Fruit fly (Drosophila melanogaster) whole organism, embryonic: ENCODE results near the gene CG14695.

ENCODE experiments used
- B-H1 ChIP-seq: fragments of 200-800 bp; sonication (Bioruptor generic); IDR thresholded peaks from 3 replicates; pipeline ENCODE4 v1.3.6; 2022; ENCODE audit warnings: missing biosample characterization, missing genetic modification characterization
- BtbVII ChIP-seq: fragments of 200-800 bp; sonication (Bioruptor generic); optimal IDR thresholded peaks from 3 replicates; lab custom pipeline; 2017; ENCODE audit warnings: missing biosample characterization, mild to moderate bottlenecking, missing genetic modification characterization
- CG12236 ChIP-seq: fragments of 200-800 bp; sonication (Bioruptor generic); optimal IDR thresholded peaks from 2 replicates; lab custom pipeline; 2016; ENCODE audit warnings: missing biosample characterization, missing genetic modification characterization
- CG12769 ChIP-seq: fragments of 200-800 bp; sonication (Bioruptor generic); optimal IDR thresholded peaks from 2 replicates; lab custom pipeline; 2019; ENCODE audit warnings: missing biosample characterization, mild to moderate bottlenecking, missing genetic modification characterization, moderate library complexity
- CG15601 ChIP-seq: fragments of 200-800 bp; sonication (Bioruptor generic); optimal IDR thresholded peaks from 3 replicates; lab custom pipeline; 2019; ENCODE audit warnings: missing biosample characterization, mild to moderate bottlenecking, missing genetic modification characterization, moderate library complexity
- CG16779 ChIP-seq: fragments of 200-800 bp; sonication (Bioruptor generic); IDR thresholded peaks from 2 replicates; pipeline ENCODE4 v1.3.6; 2022; ENCODE audit warnings: missing biosample characterization, missing genetic modification characterization
- CG18476 ChIP-seq: fragments of 200-800 bp; sonication (Bioruptor generic); optimal IDR thresholded peaks from 2 replicates; lab custom pipeline; 2016; ENCODE audit warnings: missing biosample characterization, mild to moderate bottlenecking, missing genetic modification characterization
- CG30020 ChIP-seq: fragments of 200-800 bp; optimal IDR thresholded peaks from 2 replicates; lab custom pipeline; 2019; ENCODE audit warnings: missing biosample characterization, mild to moderate bottlenecking, missing genetic modification characterization, moderate library complexity
- CG30431 ChIP-seq: fragments of 200-800 bp; sonication (Bioruptor generic); optimal IDR thresholded peaks from 2 replicates; lab custom pipeline; 2017; ENCODE audit warnings: missing biosample characterization, missing genetic modification characterization
- CG32532 ChIP-seq: fragments of 200-800 bp; sonication (Bioruptor generic); IDR thresholded peaks from 2 replicates; pipeline ENCODE4 v1.3.6; 2022; ENCODE audit warnings: missing biosample characterization, missing genetic modification characterization
- CG4360 ChIP-seq: fragments of 200-800 bp; sonication (Bioruptor generic); IDR thresholded peaks from 2 replicates; pipeline ENCODE4 v1.3.6; 2022; ENCODE audit warnings: missing biosample characterization, missing genetic modification characterization
- CG43689 ChIP-seq: fragments of 200-800 bp; sonication (Bioruptor generic); IDR thresholded peaks from 2 replicates; pipeline ENCODE4 v1.3.6; 2022; ENCODE audit warnings: missing biosample characterization, missing genetic modification characterization
- CG4404 ChIP-seq: fragments of 200-800 bp; sonication (Bioruptor generic); IDR thresholded peaks from 2 replicates; pipeline ENCODE4 v1.3.6; 2022; ENCODE audit warnings: missing biosample characterization, missing genetic modification characterization
- CG5245 ChIP-seq: fragments of 200-800 bp; sonication (Bioruptor generic); optimal IDR thresholded peaks from 3 replicates; lab custom pipeline; 2016; ENCODE audit warnings: missing biosample characterization, missing genetic modification characterization
- CG7556 ChIP-seq: fragments of 200-800 bp; sonication (Bioruptor generic); optimal IDR thresholded peaks from 2 replicates; lab custom pipeline; 2017; ENCODE audit warnings: missing biosample characterization, mild to moderate bottlenecking, missing genetic modification characterization
- Camta ChIP-seq: fragments of 200-800 bp; sonication (Bioruptor generic); optimal IDR thresholded peaks from 2 replicates; lab custom pipeline; 2016; ENCODE audit warnings: missing biosample characterization, missing genetic modification characterization
- Fer2 ChIP-seq: fragments of 200-800 bp; sonication (Bioruptor generic); optimal IDR thresholded peaks from 2 replicates; lab custom pipeline; 2018; ENCODE audit warnings: missing biosample characterization, mild to moderate bottlenecking, missing genetic modification characterization, moderate library complexity
- H15 ChIP-seq: fragments of 200-800 bp; sonication (Bioruptor generic); IDR thresholded peaks from 3 replicates; pipeline ENCODE4 v1.3.6; 2022; ENCODE audit warnings: missing biosample characterization, missing genetic modification characterization
- H2.0 ChIP-seq: fragments of 200-800 bp; sonication (Bioruptor generic); IDR thresholded peaks from 2 replicates; pipeline ENCODE4 v1.3.6; 2022; ENCODE audit warnings: missing biosample characterization, missing genetic modification characterization
- Hr78 ChIP-seq, 2 experiments: fragments of 200-800 bp in 1 of 2; fragments of >200 bp in 1 of 2; sonication (Bioruptor generic) in 1 of 2; optimal IDR thresholded peaks; 2 replicates each; lab custom pipeline; 2017 to 2019; ENCODE audit warnings: missing biosample characterization in 2 of 2, missing genetic modification characterization in 2 of 2, mild to moderate bottlenecking in 1 of 2, moderate library complexity in 1 of 2
- Optix ChIP-seq: fragments of 200-800 bp; sonication (Bioruptor generic); IDR thresholded peaks from 3 replicates; pipeline ENCODE4 v1.3.6; 2022; ENCODE audit warnings: missing biosample characterization, missing genetic modification characterization
- Scr ChIP-seq: fragments of 200-800 bp; sonication (Bioruptor generic); IDR thresholded peaks from 2 replicates; pipeline ENCODE4 v1.3.6; 2022; ENCODE audit warnings: missing biosample characterization, missing genetic modification characterization; ENCODE audit not compliant: partially characterized antibody
- Usf ChIP-seq: fragments of 200-800 bp; sonication (Bioruptor generic); optimal IDR thresholded peaks from 2 replicates; lab custom pipeline; 2017; ENCODE audit warnings: missing genotype, missing biosample characterization, missing genetic modification characterization
- Xrp1 ChIP-seq: fragments of 200-800 bp; sonication (Bioruptor generic); IDR thresholded peaks from 2 replicates; pipeline ENCODE4 v1.3.6; 2022; ENCODE audit warnings: missing biosample characterization, missing genetic modification characterization
- YL-1 ChIP-seq: fragments of 200-800 bp; sonication (Bioruptor generic); optimal IDR thresholded peaks from 3 replicates; lab custom pipeline; 2017; ENCODE audit warnings: missing biosample characterization, mild to moderate bottlenecking, missing genetic modification characterization
- al ChIP-seq: fragments of 200-800 bp; sonication (Bioruptor generic); IDR thresholded peaks from 2 replicates; pipeline ENCODE4 v1.3.6; 2022; ENCODE audit warnings: missing biosample characterization, missing genetic modification characterization
- ara ChIP-seq: fragments of 200-800 bp; sonication (Bioruptor generic); IDR thresholded peaks from 2 replicates; pipeline ENCODE4 v1.3.6; 2022; ENCODE audit warnings: missing biosample characterization, missing genetic modification characterization
- ase ChIP-seq: fragments of 200-800 bp; sonication (Bioruptor generic); IDR thresholded peaks from 3 replicates; pipeline ENCODE4 v1.3.6; 2022; ENCODE audit warnings: missing biosample characterization, missing genetic modification characterization
- caup ChIP-seq: fragments of 200-800 bp; sonication (Bioruptor generic); optimal IDR thresholded peaks from 3 replicates; lab custom pipeline; 2017; ENCODE audit warnings: missing biosample characterization, mild to moderate bottlenecking, missing genetic modification characterization, moderate library complexity; ENCODE audit not compliant: severe bottlenecking
- chinmo ChIP-seq: fragments of 200-800 bp; sonication (Bioruptor generic); IDR thresholded peaks from 4 replicates; pipeline ENCODE4 v1.3.6; 2022; ENCODE audit warnings: missing biosample characterization, missing genetic modification characterization; ENCODE audit not compliant: partially characterized antibody
- croc ChIP-seq: fragments of 200-800 bp; sonication (Bioruptor generic); conservative IDR thresholded peaks from 3 replicates; pipeline ENCODE4 v1.3.6; 2022; ENCODE audit warnings: missing biosample characterization, missing genetic modification characterization
- fd96Cb ChIP-seq: fragments of 200-800 bp; sonication (Bioruptor generic); optimal IDR thresholded peaks from 2 replicates; lab custom pipeline; 2018; ENCODE audit warnings: missing biosample characterization, mild to moderate bottlenecking, missing genetic modification characterization, moderate library complexity
- fru ChIP-seq: fragments of >200 bp; optimal IDR thresholded peaks from 2 replicates; lab custom pipeline; 2017
- gem ChIP-seq: fragments of 200-800 bp; sonication (Bioruptor generic); optimal IDR thresholded peaks from 2 replicates; lab custom pipeline; 2019; ENCODE audit warnings: missing biosample characterization, mild to moderate bottlenecking, missing genetic modification characterization, moderate library complexity
- gsb-n ChIP-seq: fragments of 200-800 bp; sonication (Bioruptor generic); optimal IDR thresholded peaks from 3 replicates; lab custom pipeline; 2018; ENCODE audit warnings: missing biosample characterization, mild to moderate bottlenecking, missing genetic modification characterization
- hkb ChIP-seq, 2 experiments: fragments of 200-800 bp in 1 of 2; fragments of >200 bp in 1 of 2; sonication (Bioruptor generic) in 1 of 2; IDR thresholded peaks in 1 of 2; optimal IDR thresholded peaks in 1 of 2; 2 replicates each; pipeline versions ENCODE4 v1.3.6 to Lab custom; 2017 to 2022; ENCODE audit warnings: missing biosample characterization in 1 of 2, missing genetic modification characterization in 1 of 2
- lmd ChIP-seq: fragments of 200-800 bp; sonication (Bioruptor generic); IDR thresholded peaks from 2 replicates; pipeline ENCODE4 v1.3.6; 2022; ENCODE audit warnings: missing biosample characterization, missing genetic modification characterization
- mld ChIP-seq: fragments of 200-800 bp; sonication (Bioruptor generic); IDR thresholded peaks from 3 replicates; pipeline ENCODE4 v1.3.6; 2022; ENCODE audit warnings: missing biosample characterization, missing genetic modification characterization; ENCODE audit not compliant: partially characterized antibody
- oc ChIP-seq: fragments of 200-800 bp; sonication (Bioruptor generic); optimal IDR thresholded peaks from 2 replicates; lab custom pipeline; 2018; ENCODE audit warnings: missing biosample characterization, mild to moderate bottlenecking, missing genetic modification characterization, moderate library complexity
- pan ChIP-seq, 4 experiments: fragments of >200 bp in 3 of 4; fragments of 200-800 bp in 1 of 4; sonication (Bioruptor generic) in 1 of 4; optimal IDR thresholded peaks in 3 of 4; IDR thresholded peaks in 1 of 4; 2 replicates each; pipeline versions ENCODE4 v1.3.6 to Lab custom; 2017 to 2022; ENCODE audit warnings: missing biosample characterization in 2 of 4, missing genetic modification characterization in 2 of 4, mixed read lengths in 1 of 4
- pita ChIP-seq: fragments of 200-800 bp; sonication (Bioruptor generic); optimal IDR thresholded peaks from 2 replicates; lab custom pipeline; 2017; ENCODE audit warnings: missing biosample characterization, mild to moderate bottlenecking, missing genetic modification characterization
- prd ChIP-seq, 3 experiments: fragments of >200 bp in 2 of 3; fragments of 200-800 bp in 1 of 3; sonication (Bioruptor generic) in 1 of 3; optimal IDR thresholded peaks in 2 of 3; IDR thresholded peaks in 1 of 3; 2 replicates in 2 of 3; 3 replicates in 1 of 3; pipeline versions ENCODE4 v1.3.6 to Lab custom; 2017 to 2022; ENCODE audit warnings: missing biosample characterization in 1 of 3, missing genetic modification characterization in 1 of 3
- pum ChIP-seq: fragments of 200-800 bp; sonication (Bioruptor generic); optimal IDR thresholded peaks from 2 replicates; lab custom pipeline; 2016; ENCODE audit warnings: missing biosample characterization, missing genetic modification characterization
- row ChIP-seq: fragments of 200-800 bp; sonication (Bioruptor generic); IDR thresholded peaks from 3 replicates; pipeline ENCODE4 v1.3.6; 2022; ENCODE audit warnings: missing biosample characterization, missing genetic modification characterization
- sr ChIP-seq: fragments of 200-800 bp; sonication (Bioruptor generic); IDR thresholded peaks from 3 replicates; pipeline ENCODE4 v1.3.6; 2022; ENCODE audit warnings: missing biosample characterization, missing genetic modification characterization
- tap ChIP-seq: fragments of 200-800 bp; optimal IDR thresholded peaks from 3 replicates; lab custom pipeline; 2019; ENCODE audit warnings: missing biosample characterization, mild to moderate bottlenecking, missing genetic modification characterization, moderate library complexity
- unpg ChIP-seq: fragments of 200-800 bp; sonication (Bioruptor generic); optimal IDR thresholded peaks from 3 replicates; lab custom pipeline; 2018; ENCODE audit warnings: missing biosample characterization, mild to moderate bottlenecking, missing genetic modification characterization, moderate library complexity
- wor ChIP-seq: fragments of 200-800 bp; sonication (Bioruptor generic); IDR thresholded peaks from 2 replicates; pipeline ENCODE4 v1.3.6; 2022; ENCODE audit warnings: missing biosample characterization, missing genetic modification characterization

CG14695 gene

dm6 chr3R:10884031-10884677, 5.0 kb upstream of the CG14695 start (continued):
- TF ChIP-seq CG30431 (GFP tag; lab: Kevin White, UChicago), result no peak
- peak; percentile 82 for TF ChIP-seq CG16779 (GFP tag; lab: Robert Waterston, UW)
- peak; percentile 46 for TF ChIP-seq Fer2 (tag; lab: Kevin White, UChicago)
- TF ChIP-seq H15 (GFP tag; lab: Robert Waterston, UW), result peak; percentile 83
- TF ChIP-seq caup, result peak; percentile 89
- no peak for TF ChIP-seq fru (lab: Kevin White, UChicago)
- no peak for TF ChIP-seq Usf (GFP tag; lab: Kevin White, UChicago)
- no peak for TF ChIP-seq hkb (optimal IDR thresholded peaks at IDR 0.05; lab: Kevin White, UChicago)
- peak; percentile 91 for TF ChIP-seq hkb (GFP tag; IDR thresholded peaks at IDR 0.05; lab: Robert Waterston, UW)
- no peak for TF ChIP-seq CG12236
- no peak for TF ChIP-seq prd (optimal IDR thresholded peaks at IDR 0.05; lab: Kevin White, UChicago)
- TF ChIP-seq prd (GFP tag; IDR thresholded peaks at IDR 0.05; lab: Robert Waterston, UW), result peak; percentile 88
- no peak for TF ChIP-seq pan (optimal IDR thresholded peaks at IDR 0.05; lab: Kevin White, UChicago)
- peak in 1 of 2 experiments; percentile 84 for TF ChIP-seq pan (GFP tag; optimal IDR thresholded peaks at IDR 0.05 in 1 of 2, IDR thresholded peaks at IDR 0.05 in 1 of 2)
- no peak for TF ChIP-seq CG4360
- peak; percentile 60 for TF ChIP-seq CG43689 (GFP tag; lab: Robert Waterston, UW)
- no peak for TF ChIP-seq gsb-n
- TF ChIP-seq unpg (GFP tag; lab: Kevin White, UChicago), result peak; percentile 77
- TF ChIP-seq al, result peak; percentile 82
- TF ChIP-seq CG12769, result peak; percentile 64
- TF ChIP-seq pita (GFP tag; lab: Kevin White, UChicago), result no peak
- no peak for TF ChIP-seq mld (GFP tag; lab: Robert Waterston, UW)
- no peak for TF ChIP-seq oc
- no peak for TF ChIP-seq CG15601 (tag; lab: Kevin White, UChicago)
- TF ChIP-seq CG4404, result peak; percentile 41
- TF ChIP-seq chinmo, result 0 out of 4 replicates have a peak, but pooled peaks have one; percentile 54
- 0 out of 3 replicates have a peak, but pooled peaks have one; percentile 12 for TF ChIP-seq sr (GFP tag; lab: Robert Waterston, UW)
- peak; percentile 70 for TF ChIP-seq H2.0 (GFP tag; lab: Robert Waterston, UW)
- TF ChIP-seq YL-1 (GFP tag; lab: Kevin White, UChicago), result no peak
- TF ChIP-seq B-H1 (GFP tag; lab: Robert Waterston, UW), result peak; percentile 78
- peak; percentile 83 for TF ChIP-seq gem
- peak; percentile 73 for TF ChIP-seq BtbVII (GFP tag; lab: Kevin White, UChicago)
- no peak; the same call in 2 of the 3 replicates for TF ChIP-seq croc
- TF ChIP-seq CG18476 (GFP tag; lab: Kevin White, UChicago), result peak; percentile 16
- TF ChIP-seq tap (tag; lab: Kevin White, UChicago), result peak; percentile 76
- peak; percentile 83 for TF ChIP-seq lmd (GFP tag; lab: Robert Waterston, UW)
- no peak for TF ChIP-seq Camta
- peak; percentile 94 for TF ChIP-seq CG32532 (GFP tag; lab: Robert Waterston, UW)
- peak; percentile 58 for TF ChIP-seq fd96Cb (tag; lab: Kevin White, UChicago)
- peak; percentile 60; the same call in 1 of the 3 replicates for TF ChIP-seq Optix (GFP tag; lab: Robert Waterston, UW)
- TF ChIP-seq row, result peak; percentile 85
- TF ChIP-seq Scr (GFP tag; lab: Robert Waterston, UW), result no peak
- peak; percentile 0 for TF ChIP-seq CG30020 (tag; lab: Kevin White, UChicago)
- no peak for TF ChIP-seq wor
- TF ChIP-seq pum (GFP tag; lab: Kevin White, UChicago), result no peak
- TF ChIP-seq Xrp1 (GFP tag; lab: Robert Waterston, UW), result peak; percentile 68; the same call in 1 of the 2 replicates
- peak in 1 of 2 experiments; percentile 21 for TF ChIP-seq Hr78 (GFP tag; optimal IDR thresholded peaks at IDR 0.05; lab: Kevin White, UChicago)
- TF ChIP-seq ase, result peak; percentile 90
- TF ChIP-seq CG7556 (GFP tag; lab: Kevin White, UChicago), result peak; percentile 60
- peak; percentile 59; the same call in 1 of the 2 replicates for TF ChIP-seq ara (GFP tag; lab: Robert Waterston, UW)
- peak; percentile 42 for TF ChIP-seq CG5245 (GFP tag; lab: Kevin White, UChicago)
